Fruit fly (Drosophila melanogaster): ENCODE data around the gene Imp.
A peak's percentile ranks its signal among the peaks of the same experiment; 100 is the strongest.

The Imp gene

dm6 chrX:10854686-10855085 is 30.6 kb upstream of the Imp start, which contains the start of gene feo (continued):
- TF ChIP-seq CG3847 (GFP tag; IDR thresholded peaks at IDR 0.05) (peak; percentile 56), dysf (GFP tag; IDR thresholded peaks at IDR 0.05) (no peak), Rx (GFP tag; IDR thresholded peaks at IDR 0.05) (no peak), Abd-B (GFP tag; optimal IDR thresholded peaks at IDR 0.05) (no peak), zfh2 (GFP tag; optimal IDR thresholded peaks at IDR 0.05) (no peak), gem (tag; optimal IDR thresholded peaks at IDR 0.05) (no peak), stc (GFP tag; IDR thresholded peaks at IDR 0.05) (no peak), CG2129 (GFP tag; IDR thresholded peaks at IDR 0.05; ENCODE audit: partially characterized antibody) (no peak), PHDP (tag; optimal IDR thresholded peaks at IDR 0.05) (no peak), tin (GFP tag; optimal IDR thresholded peaks at IDR 0.05) (no peak), tap (tag; optimal IDR thresholded peaks at IDR 0.05) (no peak), h (optimal IDR thresholded peaks at IDR 0.05) (no peak), Atf3 (GFP tag; optimal IDR thresholded peaks at IDR 0.05) (no peak), CG30020 (tag; optimal IDR thresholded peaks at IDR 0.05) (peak; percentile 12), mld (GFP tag; IDR thresholded peaks at IDR 0.05; ENCODE audit: partially characterized antibody) (no peak), HLH54F (GFP tag; optimal IDR thresholded peaks at IDR 0.05) (no peak), Gsc (GFP tag; IDR thresholded peaks at IDR 0.05) (no peak), CG10267 (tag; optimal IDR thresholded peaks at IDR 0.05) (peak; percentile 66), H2.0 (GFP tag; IDR thresholded peaks at IDR 0.05) (no peak), Optix (GFP tag; IDR thresholded peaks at IDR 0.05) (no peak), ind (GFP tag; optimal IDR thresholded peaks at IDR 0.05) (no peak), CG2712 (tag; optimal IDR thresholded peaks at IDR 0.05) (peak; percentile 1), Ets65A (GFP tag) (no peak), CG7987 (GFP tag; optimal IDR thresholded peaks at IDR 0.05) (no peak), CG5245 (GFP tag; optimal IDR thresholded peaks at IDR 0.05) (no peak), CG9727 (GFP tag; optimal IDR thresholded peaks at IDR 0.05) (no peak), Deaf1 (tag; optimal IDR thresholded peaks at IDR 0.05) (no peak), CG8089 (GFP tag; optimal IDR thresholded peaks at IDR 0.05) (no peak), pum (GFP tag; optimal IDR thresholded peaks at IDR 0.05) (no peak), ewg (GFP tag; optimal IDR thresholded peaks at IDR 0.05) (no peak), CG9437 (GFP tag; optimal IDR thresholded peaks at IDR 0.05) (no peak), CG4360 (GFP tag; IDR thresholded peaks at IDR 0.05) (no peak), Med (GFP tag) (peak; percentile 81), nmo (GFP tag; optimal IDR thresholded peaks at IDR 0.05) (peak; percentile 11), Dref (GFP tag; IDR thresholded peaks at IDR 0.05) (peak; percentile 52), lola (GFP tag; optimal IDR thresholded peaks at IDR 0.05) (no peak), Kr (GFP tag; optimal IDR thresholded peaks at IDR 0.05) (no peak), CG16815 (GFP tag; optimal IDR thresholded peaks at IDR 0.05) (no peak), CG12104 (GFP tag; optimal IDR thresholded peaks at IDR 0.05) (no peak), CG2199 (GFP tag; IDR thresholded peaks at IDR 0.05) (no peak), Dfd (GFP tag; optimal IDR thresholded peaks at IDR 0.05) (no peak), cwo (GFP tag; optimal IDR thresholded peaks at IDR 0.05) (no peak), Ravus (GFP tag; IDR thresholded peaks at IDR 0.05) (no peak), Dip3 (GFP tag; optimal IDR thresholded peaks at IDR 0.05) (no peak), lmd (GFP tag; IDR thresholded peaks at IDR 0.05) (no peak), Hey (tag; optimal IDR thresholded peaks at IDR 0.05) (no peak), CG7928 (GFP tag; optimal IDR thresholded peaks at IDR 0.05) (peak; percentile 92), Nf-YA (GFP tag; IDR thresholded peaks at IDR 0.05) (no peak), slbo (GFP tag; IDR thresholded peaks at IDR 0.05) (no peak), kni (GFP tag; optimal IDR thresholded peaks at IDR 0.05) (no peak), nerfin-1 (tag; optimal IDR thresholded peaks at IDR 0.05) (no peak), sr (GFP tag; IDR thresholded peaks at IDR 0.05) (no peak), Dll (GFP tag; IDR thresholded peaks at IDR 0.05; ENCODE audit: partially characterized antibody) (no peak)
